Worm (Caenorhabditis elegans) whole organism, young adult: ENCODE measurements around the gene K07E1.1.

Experiments used
- B0336.3 ChIP-seq: fragments of 200-800 bp; sonication (Bioruptor generic); IDR thresholded peaks from 2 replicates; pipeline ENCODE4 v1.3.6; 2022; ENCODE audit warnings: missing genetic modification characterization, missing compliant biosample characterization
- C06A6.2 ChIP-seq: fragments of 200-800 bp; sonication (Bioruptor generic); conservative IDR thresholded peaks from 2 replicates; pipeline ENCODE4 v1.3.6; 2022; ENCODE audit warnings: missing genetic modification characterization, missing compliant biosample characterization
- F55B11.4 ChIP-seq: sonication (generic microtip); optimal IDR thresholded peaks from 2 replicates; lab custom pipeline; 2016; ENCODE audit warnings: missing compliant biosample characterization, missing genetic modification characterization, borderline replicate concordance; ENCODE audit not compliant: insufficient read depth
- F57C9.4 ChIP-seq: sonication (generic microtip); optimal IDR thresholded peaks from 2 replicates; lab custom pipeline; 2017; ENCODE audit warnings: mild to moderate bottlenecking, missing genetic modification characterization, missing compliant biosample characterization
- K11D2.4 ChIP-seq: fragments of 200-800 bp; sonication (Bioruptor generic); IDR thresholded peaks from 2 replicates; pipeline ENCODE4 v1.3.6; 2022; ENCODE audit warnings: missing genetic modification reagents, missing genetic modification characterization, missing compliant biosample characterization
- Y53F4B.3 ChIP-seq: fragments of 200-800 bp; sonication (Bioruptor generic); IDR thresholded peaks from 2 replicates; pipeline ENCODE4 v1.3.6; 2022; ENCODE audit warnings: missing genetic modification reagents, missing genetic modification characterization, missing compliant biosample characterization
- Y53G8AR.9 ChIP-seq: fragments of 200-800 bp; sonication (Bioruptor generic); conservative IDR thresholded peaks from 2 replicates; pipeline ENCODE4 v1.3.6; 2022; ENCODE audit warnings: missing genetic modification reagents, missing genetic modification characterization, missing compliant biosample characterization
- Y56A3A.18 ChIP-seq: fragments of 200-800 bp; sonication (Bioruptor generic); IDR thresholded peaks from 2 replicates; pipeline ENCODE4 v1.3.6; 2022; ENCODE audit warnings: missing genetic modification reagents, missing genetic modification characterization, missing compliant biosample characterization
- Y67H2A.10 ChIP-seq: fragments of 200-800 bp; sonication (Bioruptor generic); conservative IDR thresholded peaks from 2 replicates; pipeline ENCODE4 v1.3.6; 2022; ENCODE audit warnings: missing genetic modification reagents, missing genetic modification characterization, missing compliant biosample characterization
- Y95B8A.8 ChIP-seq: fragments of 200-800 bp; sonication (Bioruptor generic); IDR thresholded peaks from 2 replicates; pipeline ENCODE4 v1.3.6; 2022; ENCODE audit warnings: missing genetic modification reagents, missing genetic modification characterization, missing compliant biosample characterization
- ZK185.1 ChIP-seq: sonication (generic microtip); optimal IDR thresholded peaks from 2 replicates; lab custom pipeline; 2016; ENCODE audit warnings: mild to moderate bottlenecking, missing genetic modification characterization, missing compliant biosample characterization; ENCODE audit not compliant: poor library complexity, severe bottlenecking
- atf-7 ChIP-seq: sonication (generic microtip); optimal IDR thresholded peaks from 2 replicates; lab custom pipeline; 2017; ENCODE audit warnings: mild to moderate bottlenecking, missing genetic modification characterization, missing compliant biosample characterization
- ccch-3 ChIP-seq: fragments of 200-800 bp; sonication (Bioruptor generic); optimal IDR thresholded peaks from 2 replicates; lab custom pipeline; 2018; ENCODE audit warnings: mild to moderate bottlenecking, missing genetic modification characterization, missing compliant biosample characterization
- cebp-1 ChIP-seq, 2 experiments: fragments of 200-800 bp in 1 of 2; sonication (Bioruptor generic) in 1 of 2; sonication (generic microtip) in 1 of 2; IDR thresholded peaks in 1 of 2; optimal IDR thresholded peaks in 1 of 2; 2 replicates each; pipeline versions ENCODE4 v1.3.6 to Lab custom; 2017 to 2022; ENCODE audit warnings: missing compliant biosample characterization in 2 of 2, missing genetic modification characterization in 2 of 2, mild to moderate bottlenecking in 1 of 2, missing genetic modification reagents in 1 of 2, moderate library complexity in 1 of 2
- ceh-100 ChIP-seq: fragments of 200-800 bp; sonication (Bioruptor generic); IDR thresholded peaks from 2 replicates; pipeline ENCODE4 v1.3.6; 2022; ENCODE audit warnings: missing genetic modification reagents, missing genetic modification characterization, missing compliant biosample characterization
- ceh-58 ChIP-seq: fragments of 200-800 bp; sonication (Bioruptor generic); IDR thresholded peaks from 2 replicates; pipeline ENCODE4 v1.3.6; 2022; ENCODE audit warnings: missing genetic modification characterization, missing compliant biosample characterization
- ceh-79 ChIP-seq: sonication (generic microtip); optimal IDR thresholded peaks from 2 replicates; lab custom pipeline; 2017; ENCODE audit warnings: mild to moderate bottlenecking, missing genetic modification characterization, missing compliant biosample characterization
- chd-7 ChIP-seq: sonication (generic microtip); optimal IDR thresholded peaks from 2 replicates; lab custom pipeline; 2016; ENCODE audit warnings: mild to moderate bottlenecking, missing genetic modification characterization, moderate library complexity, missing compliant biosample characterization
- die-1 ChIP-seq: sonication (generic microtip); optimal IDR thresholded peaks from 2 replicates; lab custom pipeline; 2016; ENCODE audit warnings: missing genotype, mild to moderate bottlenecking, missing genetic modification characterization, missing compliant biosample characterization
- dpff-1 ChIP-seq: sonication (generic microtip); optimal IDR thresholded peaks from 2 replicates; lab custom pipeline; 2017; ENCODE audit warnings: mild to moderate bottlenecking, missing genetic modification characterization, missing compliant biosample characterization
- egl-18 ChIP-seq: fragments of 200-800 bp; sonication (Bioruptor generic); IDR thresholded peaks from 2 replicates; pipeline ENCODE4 v1.3.6; 2022; ENCODE audit warnings: missing genetic modification reagents, missing genetic modification characterization, missing compliant biosample characterization
- ets-4 ChIP-seq: fragments of 200-800 bp; sonication (Bioruptor generic); optimal IDR thresholded peaks from 2 replicates; lab custom pipeline; 2018; ENCODE audit warnings: mild to moderate bottlenecking, missing genetic modification characterization, missing compliant biosample characterization
- fkh-3 ChIP-seq: sonication (generic microtip); optimal IDR thresholded peaks from 2 replicates; lab custom pipeline; 2016; ENCODE audit warnings: mild to moderate bottlenecking, missing genetic modification characterization, missing compliant biosample characterization
- hsf-1 ChIP-seq: fragments of 200-800 bp; sonication (Bioruptor generic); IDR thresholded peaks from 2 replicates; pipeline ENCODE4 v1.3.6; 2022; ENCODE audit warnings: missing genetic modification reagents, missing genetic modification characterization, missing compliant biosample characterization
- lin-26 ChIP-seq: fragments of 200-800 bp; sonication (Bioruptor generic); IDR thresholded peaks from 2 replicates; pipeline ENCODE4 v1.3.6; 2022; ENCODE audit warnings: missing genetic modification reagents, missing genetic modification characterization, missing compliant biosample characterization
- lin-54 ChIP-seq: fragments of 200-800 bp; sonication (Bioruptor generic); optimal IDR thresholded peaks from 2 replicates; lab custom pipeline; 2018; ENCODE audit warnings: mild to moderate bottlenecking, missing genetic modification characterization, missing compliant biosample characterization
- lsy-27 ChIP-seq: sonication (generic microtip); optimal IDR thresholded peaks from 2 replicates; lab custom pipeline; 2017; ENCODE audit warnings: missing genetic modification characterization, mild to moderate bottlenecking, missing compliant biosample characterization, antibody characterized with exemption, missing genotype, borderline replicate concordance; ENCODE audit not compliant: insufficient read depth
- madf-6 ChIP-seq: fragments of 200-800 bp; sonication (Bioruptor generic); IDR thresholded peaks from 2 replicates; pipeline ENCODE4 v1.3.6; 2022; ENCODE audit warnings: missing genetic modification reagents, missing genetic modification characterization, missing compliant biosample characterization
- madf-8 ChIP-seq: fragments of 200-800 bp; sonication (Bioruptor generic); conservative IDR thresholded peaks from 2 replicates; pipeline ENCODE4 v1.3.6; 2022; ENCODE audit warnings: missing genetic modification reagents, missing genetic modification characterization, missing compliant biosample characterization
- mcd-1 ChIP-seq: fragments of 200-800 bp; sonication (Bioruptor generic); IDR thresholded peaks from 2 replicates; pipeline ENCODE4 v1.3.6; 2022; ENCODE audit warnings: missing genetic modification reagents, missing genetic modification characterization, missing compliant biosample characterization
- mxl-1 ChIP-seq: sonication (generic microtip); optimal IDR thresholded peaks from 2 replicates; lab custom pipeline; 2016; ENCODE audit warnings: missing genetic modification characterization, missing compliant biosample characterization
- nfya-2 ChIP-seq: fragments of 200-800 bp; sonication (Bioruptor generic); IDR thresholded peaks from 2 replicates; pipeline ENCODE4 v1.3.6; 2022; ENCODE audit warnings: missing genetic modification reagents, missing genetic modification characterization, missing compliant biosample characterization
- nhr-120 ChIP-seq: fragments of 200-800 bp; sonication (Bioruptor generic); IDR thresholded peaks from 2 replicates; pipeline ENCODE4 v1.3.6; 2022; ENCODE audit warnings: missing genetic modification characterization, missing compliant biosample characterization
- pha-4 ChIP-seq: fragments of 150-350 bp; sonication (generic microtip); optimal IDR thresholded peaks from 2 replicates; lab custom pipeline; 2014; ENCODE audit warnings: missing biosample characterization, missing genetic modification reagents, missing genetic modification characterization
- sdz-38 ChIP-seq: sonication (generic microtip); optimal IDR thresholded peaks from 2 replicates; lab custom pipeline; 2016; ENCODE audit warnings: missing genotype, missing genetic modification characterization, missing compliant biosample characterization
- sea-2 ChIP-seq: fragments of 200-800 bp; sonication (Bioruptor generic); IDR thresholded peaks from 2 replicates; pipeline ENCODE4 v1.3.6; 2022; ENCODE audit warnings: missing genetic modification characterization, missing compliant biosample characterization
- snpc-3.4 ChIP-seq: sonication (generic microtip); optimal IDR thresholded peaks from 2 replicates; lab custom pipeline; 2017; ENCODE audit warnings: missing genetic modification characterization, mild to moderate bottlenecking, missing compliant biosample characterization, antibody characterized with exemption, moderate library complexity, missing genotype, missing genetic modification reagents
- snpc-4 ChIP-seq, 5 experiments: fragments of 150-350 bp in 1 of 5; sonication (generic microtip) in 4 of 5; optimal IDR thresholded peaks; 2 replicates each; lab custom pipeline; 2014 to 2018; ENCODE audit warnings: missing genetic modification characterization in 5 of 5, missing biosample characterization in 3 of 5, antibody characterized with exemption in 2 of 5, mild to moderate bottlenecking in 2 of 5, missing compliant biosample characterization in 2 of 5, missing genotype in 2 of 5, moderate library complexity in 2 of 5, missing genetic modification reagents in 1 of 5
- sptf-2 ChIP-seq: fragments of 200-800 bp; sonication (Bioruptor generic); optimal IDR thresholded peaks from 2 replicates; lab custom pipeline; 2018; ENCODE audit warnings: mild to moderate bottlenecking, missing genetic modification characterization, missing compliant biosample characterization
- tbp1 ChIP-seq: fragments of 200-800 bp; sonication (Bioruptor generic); optimal IDR thresholded peaks from 2 replicates; lab custom pipeline; 2018; ENCODE audit warnings: mild to moderate bottlenecking, missing genetic modification characterization, missing compliant biosample characterization
- unc-62 ChIP-seq: fragments of 150-350 bp; optimal IDR thresholded peaks from 2 replicates; lab custom pipeline; 2014; ENCODE audit warnings: missing biosample characterization, missing genetic modification reagents, missing genetic modification characterization
- xnd-1 ChIP-seq: sonication (generic microtip); optimal IDR thresholded peaks from 2 replicates; lab custom pipeline; 2016; ENCODE audit warnings: missing genotype, missing genetic modification reagents, missing genetic modification characterization, missing compliant biosample characterization
- zfh-2 ChIP-seq: fragments of 200-800 bp; sonication (Bioruptor generic); conservative IDR thresholded peaks from 2 replicates; pipeline ENCODE4 v1.3.6; 2022; ENCODE audit warnings: missing genetic modification reagents, missing genetic modification characterization, missing compliant biosample characterization
- ztf-22 ChIP-seq: fragments of 200-800 bp; sonication (Bioruptor generic); optimal IDR thresholded peaks from 2 replicates; lab custom pipeline; 2018; ENCODE audit warnings: mild to moderate bottlenecking, missing genetic modification characterization, moderate library complexity, missing compliant biosample characterization
- ztf-25 ChIP-seq: fragments of 200-800 bp; sonication (Bioruptor generic); IDR thresholded peaks from 2 replicates; pipeline ENCODE4 v1.3.6; 2022; ENCODE audit warnings: missing genetic modification reagents, missing genetic modification characterization, missing compliant biosample characterization
- ztf-6 ChIP-seq: fragments of 200-800 bp; sonication (Bioruptor generic); IDR thresholded peaks from 2 replicates; pipeline ENCODE4 v1.3.6; 2022; ENCODE audit warnings: missing genetic modification reagents, missing genetic modification characterization, missing compliant biosample characterization

The K07E1.1 gene

ce11 chrII:4562503-4563000 is 11.7 kb downstream of the K07E1.1 start, which contains the start of gene dao-2:
TSS of gene dao-2 (plus strand) at chrII:4562950.
- TF ChIP-seq nfya-2 (GFP tag; lab: Robert Waterston, UW) = no peak
- no peak for TF ChIP-seq K11D2.4 (GFP tag; lab: Robert Waterston, UW)
- TF ChIP-seq madf-8 (GFP tag; lab: Robert Waterston, UW) = no peak
- TF ChIP-seq lin-26 (GFP tag; lab: Robert Waterston, UW) = no peak
- no peak for TF ChIP-seq snpc-4 (GFP tag; optimal IDR thresholded peaks at IDR 0.05; lab: Kevin White, UChicago)
- TF ChIP-seq snpc-4 (tag; optimal IDR thresholded peaks at IDR 0.05; lab: Kevin White, UChicago) = no peak

DNA sequence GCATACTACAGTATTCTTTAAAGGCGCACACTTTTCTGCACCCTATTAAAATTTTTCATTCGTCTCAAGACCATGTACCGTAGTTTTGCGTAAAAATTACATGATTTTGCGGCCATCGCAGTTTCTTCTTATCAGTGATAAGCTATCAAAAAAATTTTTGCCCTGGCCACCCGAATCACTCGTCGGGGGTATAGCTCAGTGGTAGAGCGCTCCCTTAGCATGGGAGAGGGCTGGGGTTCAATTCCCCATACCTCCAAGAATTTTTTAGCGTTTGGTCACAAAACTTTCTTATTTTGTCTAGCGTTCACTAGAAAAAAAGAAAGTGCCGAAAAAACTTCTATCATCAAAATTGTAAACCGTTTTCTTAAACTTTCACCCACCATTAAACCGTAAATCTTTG is 14.3 kb downstream of the K07E1.1 start:
- no peak for TF ChIP-seq egl-18 (GFP tag; lab: Robert Waterston, UW)
- no peak for TF ChIP-seq ztf-6 (GFP tag; lab: Robert Waterston, UW)
- TF ChIP-seq Y56A3A.18 (GFP tag; lab: Robert Waterston, UW) = peak; percentile 33; the same call in 1 of the 2 replicates
- no peak for TF ChIP-seq sea-2 (GFP tag; lab: Robert Waterston, UW)
- no peak for TF ChIP-seq Y53G8AR.9 (GFP tag; lab: Robert Waterston, UW)
- no peak for TF ChIP-seq unc-62 (GFP tag; lab: Kevin White, UChicago)
- 0 out of 2 replicates have a peak, but pooled peaks have one; percentile 22 for TF ChIP-seq B0336.3 (GFP tag; lab: Robert Waterston, UW)
- no peak for TF ChIP-seq ceh-58 (GFP tag; lab: Robert Waterston, UW)
- no peak for TF ChIP-seq ets-4 (GFP tag; lab: Kevin White, UChicago)
- TF ChIP-seq zfh-2 = no peak
- TF ChIP-seq dpff-1 (tag; lab: Kevin White, UChicago) = no peak
- no peak for TF ChIP-seq nhr-120
- peak; percentile 87 for TF ChIP-seq tbp1 (GFP tag; lab: Kevin White, UChicago)
- TF ChIP-seq sdz-38 (tag; lab: Kevin White, UChicago) = no peak
- no peak for TF ChIP-seq lsy-27 (tag; lab: Kevin White, UChicago)
- TF ChIP-seq mxl-1 = no peak
- TF ChIP-seq F57C9.4 = no peak
- no peak for TF ChIP-seq lin-54 (GFP tag; lab: Kevin White, UChicago)
- no peak for TF ChIP-seq Y53F4B.3 (GFP tag; lab: Robert Waterston, UW)
- peak; percentile 17 for TF ChIP-seq xnd-1 (tag; lab: Kevin White, UChicago)
- no peak for TF ChIP-seq F55B11.4 (tag; lab: Kevin White, UChicago)
- TF ChIP-seq sptf-2 (GFP tag; lab: Kevin White, UChicago) = no peak
- peak; percentile 67 for TF ChIP-seq die-1
- no peak for TF ChIP-seq ztf-22 (GFP tag; lab: Kevin White, UChicago)
- TF ChIP-seq hsf-1 (GFP tag; lab: Robert Waterston, UW) = no peak
- no peak for TF ChIP-seq mcd-1
- TF ChIP-seq ccch-3 (GFP tag; lab: Kevin White, UChicago) = no peak
- TF ChIP-seq chd-7 (tag; lab: Kevin White, UChicago) = no peak
- 0 out of 2 replicates have a peak, but pooled peaks have one; percentile 18 for TF ChIP-seq ceh-100 (GFP tag; lab: Robert Waterston, UW)
- TF ChIP-seq Y67H2A.10 (GFP tag; lab: Robert Waterston, UW) = no peak
- no peak for TF ChIP-seq ceh-79 (tag; lab: Kevin White, UChicago)
- no peak for TF ChIP-seq cebp-1 (GFP tag; IDR thresholded peaks at IDR 0.05; lab: Robert Waterston, UW)
- no peak for TF ChIP-seq cebp-1 (tag; optimal IDR thresholded peaks at IDR 0.05; lab: Kevin White, UChicago)
- TF ChIP-seq madf-6 (GFP tag; lab: Robert Waterston, UW) = peak; percentile 42; the same call in 1 of the 2 replicates
- no peak for TF ChIP-seq fkh-3 (tag; lab: Kevin White, UChicago)
- no peak for TF ChIP-seq ZK185.1
- no peak for TF ChIP-seq atf-7
- no peak for TF ChIP-seq pha-4 (tag; lab: Kevin White, UChicago)
- TF ChIP-seq snpc-3.4 = peak; percentile 51
- no peak for TF ChIP-seq ztf-25 (GFP tag; lab: Robert Waterston, UW)
- TF ChIP-seq Y95B8A.8 (GFP tag; lab: Robert Waterston, UW) = no peak
- no peak for TF ChIP-seq C06A6.2 (GFP tag; lab: Robert Waterston, UW)
